Worm (Caenorhabditis elegans) whole organism, mixed stage, embryonic: ENCODE data around the gene pas-2.

Experiments used
- bed-3 ChIP-seq: fragments of 200-800 bp; sonication (Bioruptor generic); optimal IDR thresholded peaks from 3 replicates; lab custom pipeline; 2018; ENCODE audit warnings: mild to moderate bottlenecking, missing genetic modification characterization, moderate library complexity, missing compliant biosample characterization
- blmp-1 ChIP-seq: fragments of 150-350 bp; optimal IDR thresholded peaks from 2 replicates; lab custom pipeline; 2014; ENCODE audit warnings: missing biosample characterization, missing genetic modification characterization
- ceh-43 ChIP-seq: fragments of 200-800 bp; sonication (Bioruptor generic); optimal IDR thresholded peaks from 2 replicates; lab custom pipeline; 2018; ENCODE audit warnings: mild to moderate bottlenecking, missing genetic modification characterization, moderate library complexity, missing compliant biosample characterization
- ceh-83 ChIP-seq: fragments of 200-800 bp; sonication (Bioruptor generic); optimal IDR thresholded peaks from 2 replicates; lab custom pipeline; 2018; ENCODE audit warnings: mild to moderate bottlenecking, missing genetic modification characterization, missing compliant biosample characterization
- ces-1 ChIP-seq: fragments of 150-350 bp; optimal IDR thresholded peaks from 2 replicates; lab custom pipeline; 2014; ENCODE audit warnings: missing biosample characterization, missing genetic modification reagents, missing genetic modification characterization
- cnd-1 ChIP-seq: fragments of 200-800 bp; sonication (Bioruptor generic); optimal IDR thresholded peaks from 2 replicates; lab custom pipeline; 2018; ENCODE audit warnings: mild to moderate bottlenecking, missing genetic modification characterization, missing compliant biosample characterization
- drap-1 ChIP-seq: fragments of 200-800 bp; sonication (Bioruptor generic); optimal IDR thresholded peaks from 3 replicates; lab custom pipeline; 2018; ENCODE audit warnings: mild to moderate bottlenecking, missing genetic modification characterization, missing compliant biosample characterization
- elt-1 ChIP-seq: sonication (generic microtip); optimal IDR thresholded peaks from 2 replicates; lab custom pipeline; 2017; ENCODE audit warnings: missing genetic modification characterization, mild to moderate bottlenecking, missing compliant biosample characterization, antibody characterized with exemption, moderate library complexity, borderline replicate concordance; ENCODE audit not compliant: insufficient read depth
- elt-3 ChIP-seq: fragments of 150-350 bp; optimal IDR thresholded peaks from 2 replicates; lab custom pipeline; 2014; ENCODE audit warnings: missing biosample characterization, missing genetic modification characterization
- flh-1 ChIP-seq: fragments of 200-800 bp; sonication (Bioruptor generic); optimal IDR thresholded peaks from 2 replicates; lab custom pipeline; 2018; ENCODE audit warnings: mild to moderate bottlenecking, missing genetic modification characterization, moderate library complexity, missing compliant biosample characterization
- ham-2 ChIP-seq: fragments of 200-800 bp; sonication (Bioruptor generic); optimal IDR thresholded peaks from 2 replicates; lab custom pipeline; 2018; ENCODE audit warnings: mild to moderate bottlenecking, missing genetic modification characterization, missing compliant biosample characterization
- hlh-1 ChIP-seq: fragments of 150-350 bp; optimal IDR thresholded peaks from 2 replicates; lab custom pipeline; 2014; ENCODE audit warnings: missing biosample characterization, missing genetic modification reagents, missing genetic modification characterization
- lin-32 ChIP-seq: fragments of 200-800 bp; sonication (Bioruptor generic); optimal IDR thresholded peaks from 2 replicates; lab custom pipeline; 2018; ENCODE audit warnings: mild to moderate bottlenecking, missing genetic modification characterization, missing compliant biosample characterization
- lsy-2 ChIP-seq: fragments of 150-350 bp; optimal IDR thresholded peaks from 2 replicates; lab custom pipeline; 2014; ENCODE audit warnings: missing biosample characterization, missing genetic modification characterization
- mab-5 ChIP-seq: fragments of 150-350 bp; optimal IDR thresholded peaks from 2 replicates; lab custom pipeline; 2014; ENCODE audit warnings: missing biosample characterization, missing genetic modification characterization
- mep-1 ChIP-seq: fragments of 150-350 bp; optimal IDR thresholded peaks from 2 replicates; lab custom pipeline; 2017; ENCODE audit warnings: missing biosample characterization, missing genetic modification reagents, missing genetic modification characterization, inconsistent platforms
- mls-2 ChIP-seq: sonication (generic microtip); optimal IDR thresholded peaks from 2 replicates; lab custom pipeline; 2016; ENCODE audit warnings: mild to moderate bottlenecking, missing genetic modification characterization, moderate library complexity, missing compliant biosample characterization
- nhr-12 ChIP-seq: fragments of 150-350 bp; optimal IDR thresholded peaks from 2 replicates; lab custom pipeline; 2014; ENCODE audit warnings: missing biosample characterization, missing genetic modification characterization
- nhr-2 ChIP-seq: fragments of 150-350 bp; optimal IDR thresholded peaks from 2 replicates; lab custom pipeline; 2014; ENCODE audit warnings: missing biosample characterization, missing genetic modification characterization
- nhr-237 ChIP-seq: fragments of 150-350 bp; optimal IDR thresholded peaks from 2 replicates; lab custom pipeline; 2014; ENCODE audit warnings: missing biosample characterization, missing genetic modification characterization
- nhr-28 ChIP-seq: fragments of 150-350 bp; optimal IDR thresholded peaks from 2 replicates; lab custom pipeline; 2014; ENCODE audit warnings: missing biosample characterization, missing genetic modification characterization
- nhr-76 ChIP-seq: sonication (generic microtip); optimal IDR thresholded peaks from 2 replicates; lab custom pipeline; 2017; ENCODE audit warnings: missing biosample characterization, missing genetic modification characterization
- sem-2 ChIP-seq: fragments of 200-800 bp; sonication (Bioruptor generic); optimal IDR thresholded peaks from 2 replicates; lab custom pipeline; 2018; ENCODE audit warnings: mild to moderate bottlenecking, missing genetic modification characterization, missing compliant biosample characterization
- snpc-4 ChIP-seq: fragments of 150-350 bp; optimal IDR thresholded peaks from 2 replicates; lab custom pipeline; 2014; ENCODE audit warnings: missing biosample characterization, missing genetic modification characterization
- sptf-1 ChIP-seq: sonication (generic microtip); optimal IDR thresholded peaks from 2 replicates; lab custom pipeline; 2017; ENCODE audit warnings: mild to moderate bottlenecking, missing genetic modification characterization, moderate library complexity, missing compliant biosample characterization
- tbx-8 ChIP-seq: fragments of 200-800 bp; sonication (Bioruptor generic); optimal IDR thresholded peaks from 2 replicates; lab custom pipeline; 2018; ENCODE audit warnings: mild to moderate bottlenecking, missing genetic modification characterization, moderate library complexity, missing compliant biosample characterization
- unc-120 ChIP-seq: sonication (generic microtip); optimal IDR thresholded peaks from 2 replicates; lab custom pipeline; 2017; ENCODE audit warnings: missing genetic modification characterization, missing compliant biosample characterization; ENCODE audit not compliant: poor library complexity, severe bottlenecking
- unc-39 ChIP-seq: fragments of 150-350 bp; optimal IDR thresholded peaks from 2 replicates; lab custom pipeline; 2014; ENCODE audit warnings: missing biosample characterization, missing genetic modification characterization
- unc-62 ChIP-seq: fragments of 150-350 bp; optimal IDR thresholded peaks from 2 replicates; lab custom pipeline; 2014; ENCODE audit warnings: missing biosample characterization, missing genetic modification reagents, missing genetic modification characterization
- zip-8 ChIP-seq: fragments of 150-350 bp; optimal IDR thresholded peaks from 2 replicates; lab custom pipeline; 2014; ENCODE audit warnings: missing biosample characterization, missing genetic modification characterization
- ztf-11 ChIP-seq: fragments of 150-350 bp; optimal IDR thresholded peaks from 2 replicates; lab custom pipeline; 2014; ENCODE audit warnings: missing biosample characterization, missing genetic modification characterization

Gene pas-2

DNA sequence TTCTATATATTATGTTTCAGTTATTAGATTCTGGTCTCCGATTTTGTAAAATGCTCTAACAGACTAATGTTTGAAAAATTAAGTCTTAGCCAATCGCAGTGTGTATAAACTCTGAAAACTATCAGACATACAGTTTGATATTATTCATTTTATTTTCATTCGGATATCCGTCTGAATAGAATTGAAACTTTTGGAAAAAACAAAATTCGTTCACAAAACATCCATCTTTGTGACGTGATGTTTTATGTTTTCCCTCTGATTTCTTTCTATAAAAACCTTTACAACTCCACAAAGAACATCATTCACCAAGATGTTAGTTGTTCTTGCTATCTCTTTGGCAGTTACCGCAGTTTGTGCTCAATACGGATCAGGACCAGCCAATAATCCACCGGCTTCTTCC, 23.3 kb downstream of the pas-2 start, which contains the start of gene ule-3:
ule-3 (plus strand) TSS at position 301 of the 400 bp plus-strand sequence.
- TF ChIP-seq snpc-4 (tag; lab: Kevin White, UChicago) (no peak), nhr-76 (tag; lab: Kevin White, UChicago) (no peak), mab-5 (tag; lab: Kevin White, UChicago) (no peak), sem-2 (no peak), tbx-8 (GFP tag; lab: Kevin White, UChicago) (no peak), unc-120 (no peak), blmp-1 (tag; lab: Kevin White, UChicago) (no peak), bed-3 (GFP tag; lab: Kevin White, UChicago) (no peak), nhr-237 (no peak), nhr-2 (no peak), hlh-1 (tag; lab: Kevin White, UChicago) (no peak), ces-1 (GFP tag; lab: Kevin White, UChicago) (no peak), mls-2 (no peak), unc-39 (tag; lab: Kevin White, UChicago) (no peak), elt-3 (no peak), elt-1 (tag; lab: Kevin White, UChicago) (no peak), cnd-1 (tag; lab: Kevin White, UChicago) (no peak), drap-1 (GFP tag; lab: Kevin White, UChicago) (no peak)

DNA sequence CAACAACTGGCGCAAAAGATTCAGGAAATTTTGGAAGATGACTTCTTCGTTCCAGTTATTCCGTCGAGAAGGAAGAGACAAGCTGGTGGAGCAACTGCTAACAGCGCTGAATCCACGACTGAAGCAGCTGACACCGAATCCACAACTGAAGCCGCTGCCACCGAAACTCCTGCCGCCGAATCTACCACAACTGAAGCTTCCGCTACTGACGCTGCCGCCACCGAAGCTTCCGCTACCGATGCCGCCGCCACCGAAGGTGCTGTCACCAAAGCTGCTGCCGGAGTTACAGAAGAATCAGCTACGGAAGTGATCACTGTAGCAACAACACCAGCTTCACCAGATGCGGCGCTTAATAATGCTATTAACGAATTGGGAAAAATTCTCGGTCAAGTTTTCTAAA, 24.3 kb downstream of the pas-2 start:
- TF ChIP-seq sem-2 = no peak
- no peak for TF ChIP-seq mab-5 (tag; lab: Kevin White, UChicago)
- TF ChIP-seq hlh-1 (tag; lab: Kevin White, UChicago) = no peak
- TF ChIP-seq mep-1 (tag; lab: Kevin White, UChicago) = no peak
- no peak for TF ChIP-seq mls-2
- TF ChIP-seq nhr-237 = no peak
- no peak for TF ChIP-seq drap-1 (GFP tag; lab: Kevin White, UChicago)
- TF ChIP-seq bed-3 (GFP tag; lab: Kevin White, UChicago) = no peak
- TF ChIP-seq lin-32 (GFP tag; lab: Kevin White, UChicago) = no peak
- TF ChIP-seq ceh-43 (GFP tag; lab: Kevin White, UChicago) = no peak
- no peak for TF ChIP-seq nhr-2
- TF ChIP-seq snpc-4 (tag; lab: Kevin White, UChicago) = no peak
- TF ChIP-seq zip-8 (tag; lab: Kevin White, UChicago) = no peak
- TF ChIP-seq nhr-28 (tag; lab: Kevin White, UChicago) = no peak
- no peak for TF ChIP-seq sptf-1 (tag; lab: Kevin White, UChicago)
- no peak for TF ChIP-seq blmp-1 (tag; lab: Kevin White, UChicago)

DNA sequence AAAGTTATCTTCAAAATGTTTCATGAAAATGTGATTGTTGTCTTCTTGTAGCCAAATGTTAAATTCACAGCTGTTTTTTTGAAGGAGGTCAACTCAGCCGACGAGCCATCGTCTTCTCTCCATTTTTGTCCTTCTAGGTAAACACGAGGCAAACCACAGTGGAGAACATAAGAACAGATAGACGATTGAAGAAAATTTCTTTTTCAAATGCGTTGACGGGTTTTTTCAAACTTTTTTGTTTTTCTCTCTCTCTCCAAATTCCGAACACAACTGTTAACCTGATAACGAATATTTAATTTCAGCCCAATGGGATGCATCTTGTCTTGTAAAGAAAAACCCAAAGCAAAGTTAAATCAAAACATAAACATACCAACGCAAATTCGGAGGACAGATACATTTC, 25.3 kb downstream of the pas-2 start, which contains the start of gene D1054.19:
D1054.19 (plus strand) TSS at position 301 of the 400 bp plus-strand sequence.
- TF ChIP-seq nhr-12 (no peak), ceh-43 (GFP tag; lab: Kevin White, UChicago) (no peak), lin-32 (GFP tag; lab: Kevin White, UChicago) (no peak), bed-3 (GFP tag; lab: Kevin White, UChicago) (no peak), sem-2 (no peak), ces-1 (GFP tag; lab: Kevin White, UChicago) (no peak), ceh-83 (no peak), sptf-1 (tag; lab: Kevin White, UChicago) (no peak), unc-120 (no peak), ham-2 (GFP tag; lab: Kevin White, UChicago) (no peak), elt-1 (tag; lab: Kevin White, UChicago) (no peak), nhr-2 (no peak), tbx-8 (GFP tag; lab: Kevin White, UChicago) (no peak), drap-1 (GFP tag; lab: Kevin White, UChicago) (no peak), mab-5 (tag; lab: Kevin White, UChicago) (no peak), ztf-11 (tag; lab: Kevin White, UChicago) (no peak), nhr-76 (tag; lab: Kevin White, UChicago) (no peak)

DNA sequence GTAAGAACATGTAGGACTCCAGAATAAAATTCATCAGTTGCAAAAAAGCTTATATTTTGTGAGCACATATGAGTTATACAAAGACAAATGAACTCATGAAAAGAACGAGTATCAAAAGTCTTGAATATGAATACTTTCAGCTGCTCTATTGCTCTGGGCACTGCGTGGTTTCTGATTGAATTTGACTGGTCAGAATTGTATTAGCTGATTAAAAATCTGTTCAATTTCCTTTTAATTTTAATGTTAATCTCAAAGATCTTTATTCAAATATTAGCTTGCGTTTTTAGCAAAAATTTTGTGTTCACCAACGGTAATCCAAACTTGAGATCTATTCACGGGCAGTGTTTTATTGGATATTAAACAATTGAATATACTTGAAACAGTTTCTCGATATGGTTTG, 27.9 kb downstream of the pas-2 start, which contains the start of gene srh-184:
srh-184 (minus strand) TSS at position 101 of the 400 bp plus-strand sequence.
- TF ChIP-seq nhr-76 (tag; lab: Kevin White, UChicago) (no peak), snpc-4 (tag; lab: Kevin White, UChicago) (no peak), blmp-1 (tag; lab: Kevin White, UChicago) (no peak), mab-5 (tag; lab: Kevin White, UChicago) (no peak), ceh-83 (no peak), tbx-8 (GFP tag; lab: Kevin White, UChicago) (no peak), zip-8 (tag; lab: Kevin White, UChicago) (no peak), elt-1 (tag; lab: Kevin White, UChicago) (no peak), unc-39 (tag; lab: Kevin White, UChicago) (no peak), nhr-28 (tag; lab: Kevin White, UChicago) (no peak), sptf-1 (tag; lab: Kevin White, UChicago) (no peak), flh-1 (GFP tag; lab: Kevin White, UChicago) (no peak), sem-2 (no peak), lsy-2 (no peak), unc-62 (GFP tag; lab: Kevin White, UChicago) (no peak), ceh-43 (GFP tag; lab: Kevin White, UChicago) (no peak), unc-120 (no peak), elt-3 (no peak)
